Fruit fly (Drosophila melanogaster) whole organism, embryonic: ENCODE data around the gene Mst98Cb.

Source experiments
- Abd-B ChIP-seq: fragments of 200-800 bp; sonication (Bioruptor generic); optimal IDR thresholded peaks from 2 replicates; lab custom pipeline; 2018; ENCODE audit warnings: missing biosample characterization, mild to moderate bottlenecking, missing genetic modification characterization, moderate library complexity
- CG12219 ChIP-seq: fragments of 200-800 bp; sonication (Bioruptor generic); optimal IDR thresholded peaks from 3 replicates; lab custom pipeline; 2018; ENCODE audit warnings: missing biosample characterization, mild to moderate bottlenecking, missing genetic modification characterization
- CG13775 ChIP-seq: fragments of 200-800 bp; sonication (Bioruptor generic); optimal IDR thresholded peaks from 3 replicates; lab custom pipeline; 2017; ENCODE audit warnings: missing biosample characterization, mild to moderate bottlenecking, missing genetic modification characterization
- CG1832 ChIP-seq: fragments of 200-800 bp; sonication (Bioruptor generic); optimal IDR thresholded peaks from 2 replicates; lab custom pipeline; 2017; ENCODE audit warnings: missing biosample characterization, mild to moderate bottlenecking, missing genetic modification characterization, inconsistent platforms
- CG4707 ChIP-seq: fragments of 200-800 bp; sonication (Bioruptor generic); optimal IDR thresholded peaks from 2 replicates; lab custom pipeline; 2018; ENCODE audit warnings: missing biosample characterization, mild to moderate bottlenecking, missing genetic modification characterization, moderate library complexity
- CG6765 ChIP-seq: fragments of 200-800 bp; sonication (Bioruptor generic); optimal IDR thresholded peaks from 3 replicates; lab custom pipeline; 2017; ENCODE audit warnings: missing biosample characterization, mild to moderate bottlenecking, missing genetic modification characterization
- Dll ChIP-seq: fragments of 200-800 bp; sonication (Bioruptor generic); IDR thresholded peaks from 4 replicates; pipeline ENCODE4 v1.3.6; 2022; ENCODE audit warnings: missing biosample characterization, missing genetic modification characterization; ENCODE audit not compliant: partially characterized antibody
- E2f1 ChIP-seq: fragments of 200-800 bp; sonication (Bioruptor generic); IDR thresholded peaks from 2 replicates; pipeline ENCODE4 v1.3.6; 2022; ENCODE audit warnings: missing biosample characterization, missing genetic modification characterization
- Hr78 ChIP-seq, 2 experiments: fragments of 200-800 bp in 1 of 2; fragments of >200 bp in 1 of 2; sonication (Bioruptor generic) in 1 of 2; optimal IDR thresholded peaks; 2 replicates each; lab custom pipeline; 2017 to 2019; ENCODE audit warnings: missing biosample characterization in 2 of 2, missing genetic modification characterization in 2 of 2, mild to moderate bottlenecking in 1 of 2, moderate library complexity in 1 of 2
- fru ChIP-seq: fragments of >200 bp; optimal IDR thresholded peaks from 2 replicates; lab custom pipeline; 2017
- gcm ChIP-seq: fragments of 200-800 bp; sonication (Bioruptor generic); optimal IDR thresholded peaks from 2 replicates; lab custom pipeline; 2019; ENCODE audit warnings: missing biosample characterization, mild to moderate bottlenecking, missing genetic modification characterization, moderate library complexity
- gfzf ChIP-seq: fragments of 200-800 bp; sonication (Bioruptor generic); optimal IDR thresholded peaks from 2 replicates; lab custom pipeline; 2016; ENCODE audit warnings: missing biosample characterization, mild to moderate bottlenecking, missing genetic modification characterization, moderate library complexity
- kni ChIP-seq: fragments of 200-800 bp; sonication (Bioruptor generic); optimal IDR thresholded peaks from 3 replicates; lab custom pipeline; 2017; ENCODE audit warnings: mild to moderate bottlenecking, missing biosample characterization, missing genetic modification reagents, missing genetic modification characterization
- zen ChIP-seq: fragments of 200-800 bp; sonication (Bioruptor generic); optimal IDR thresholded peaks from 3 replicates; lab custom pipeline; 2018; ENCODE audit warnings: missing biosample characterization, mild to moderate bottlenecking, missing genetic modification characterization, moderate library complexity

dm6 chr3R:28282280-28282679, 10.3 kb upstream of the Mst98Cb start, which contains the start of gene CG34436:
- TF ChIP-seq Abd-B (GFP tag; lab: Kevin White, UChicago) (no peak), fru (lab: Kevin White, UChicago) (no peak), CG12219 (GFP tag; lab: Kevin White, UChicago) (no peak), Dll (GFP tag; lab: Robert Waterston, UW) (no peak), kni (GFP tag; lab: Kevin White, UChicago) (no peak), gcm (GFP tag; lab: Kevin White, UChicago) (no peak), CG4707 (no peak), CG6765 (GFP tag; lab: Kevin White, UChicago) (no peak), zen (no peak), E2f1 (no peak), Hr78 (GFP tag; optimal IDR thresholded peaks at IDR 0.05; lab: Kevin White, UChicago) (no peak), CG13775 (GFP tag; lab: Kevin White, UChicago) (no peak), CG1832 (GFP tag; lab: Kevin White, UChicago) (no peak), gfzf (GFP tag; lab: Kevin White, UChicago) (no peak)
